Worm (Caenorhabditis elegans) whole organism, L4 larva: ENCODE measurements around the gene F59B10.3.

ENCODE experiments used
- D1046.2 ChIP-seq: fragments of 200-800 bp; sonication (Bioruptor generic); IDR thresholded peaks from 2 replicates; pipeline ENCODE4 v1.3.6; 2022; ENCODE audit warnings: missing genetic modification characterization, missing compliant biosample characterization
- F10B5.3 ChIP-seq: sonication (generic microtip); optimal IDR thresholded peaks from 2 replicates; lab custom pipeline; 2016; ENCODE audit warnings: mild to moderate bottlenecking, missing genetic modification characterization, missing compliant biosample characterization
- R02D3.7 ChIP-seq: fragments of 150-350 bp; sonication (generic microtip); optimal IDR thresholded peaks from 3 replicates; lab custom pipeline; 2014; ENCODE audit warnings: missing biosample characterization, missing genetic modification characterization
- T20F7.1 ChIP-seq: fragments of 200-800 bp; sonication (Bioruptor generic); optimal IDR thresholded peaks from 2 replicates; lab custom pipeline; 2018; ENCODE audit warnings: mild to moderate bottlenecking, missing genetic modification characterization, missing compliant biosample characterization
- Y48G9A.11 ChIP-seq: fragments of 200-800 bp; sonication (Bioruptor generic); IDR thresholded peaks from 2 replicates; pipeline ENCODE4 v1.3.6; 2022; ENCODE audit warnings: missing genetic modification reagents, missing genetic modification characterization, missing compliant biosample characterization
- Y75B8A.6 ChIP-seq: fragments of 200-800 bp; sonication (Bioruptor generic); IDR thresholded peaks from 2 replicates; pipeline ENCODE4 v1.3.6; 2022; ENCODE audit warnings: missing genetic modification reagents, missing genetic modification characterization, missing compliant biosample characterization
- aha-1 ChIP-seq: fragments of 150-350 bp; peaks from one replicate; lab custom pipeline; 2014; ENCODE audit warnings: missing biosample characterization, missing genetic modification characterization
- aly-2 ChIP-seq: sonication (generic microtip); optimal IDR thresholded peaks from 2 replicates; lab custom pipeline; 2018; ENCODE audit warnings: missing biosample characterization, missing genetic modification characterization
- attf-4 ChIP-seq: sonication (generic microtip); optimal IDR thresholded peaks from 3 replicates; lab custom pipeline; 2017; ENCODE audit warnings: missing biosample characterization, missing genetic modification characterization
- ceh-44 ChIP-seq: fragments of 200-800 bp; sonication (Bioruptor generic); IDR thresholded peaks from 2 replicates; pipeline ENCODE4 v1.3.6; 2022; ENCODE audit warnings: missing genetic modification reagents, missing genetic modification characterization, missing compliant biosample characterization
- ceh-82 ChIP-seq: sonication (generic microtip); optimal IDR thresholded peaks from 2 replicates; lab custom pipeline; 2017; ENCODE audit warnings: missing biosample characterization, missing genetic modification characterization
- cey-2 ChIP-seq: sonication (generic microtip); optimal IDR thresholded peaks from 3 replicates; lab custom pipeline; 2017; ENCODE audit warnings: missing genetic modification characterization, mild to moderate bottlenecking, missing compliant biosample characterization, antibody characterized with exemption, borderline replicate concordance; ENCODE audit not compliant: insufficient read depth
- daf-16 ChIP-seq, 3 experiments: sonication (generic microtip); optimal IDR thresholded peaks; 2 replicates each; lab custom pipeline; 2016 to 2017; ENCODE audit warnings: missing genetic modification characterization in 3 of 3, missing genetic modification reagents in 3 of 3, mild to moderate bottlenecking in 2 of 3, missing compliant biosample characterization in 2 of 3, missing biosample characterization in 1 of 3, moderate library complexity in 1 of 3
- daf-19 ChIP-seq: fragments of 200-800 bp; sonication (Bioruptor generic); conservative IDR thresholded peaks from 2 replicates; pipeline ENCODE4 v1.3.6; 2022; ENCODE audit warnings: missing genetic modification characterization, missing compliant biosample characterization
- daf-8 ChIP-seq: fragments of 200-800 bp; sonication (Bioruptor generic); IDR thresholded peaks from 2 replicates; pipeline ENCODE4 v1.3.6; 2022; ENCODE audit warnings: missing genetic modification characterization, missing compliant biosample characterization
- dmd-6 ChIP-seq: fragments of 200-800 bp; sonication (Bioruptor generic); IDR thresholded peaks from 2 replicates; pipeline ENCODE4 v1.3.6; 2022; ENCODE audit warnings: missing genetic modification reagents, missing genetic modification characterization, missing compliant biosample characterization
- dpl-1 ChIP-seq: fragments of 150-350 bp; optimal IDR thresholded peaks from 2 replicates; lab custom pipeline; 2014; ENCODE audit warnings: missing biosample characterization, missing genetic modification reagents, missing genetic modification characterization
- duxl-1 ChIP-seq: sonication (generic microtip); optimal IDR thresholded peaks from 2 replicates; lab custom pipeline; 2016; ENCODE audit warnings: mild to moderate bottlenecking, missing genetic modification characterization, moderate library complexity, missing compliant biosample characterization; ENCODE audit not compliant: poor library complexity
- egl-27 ChIP-seq: sonication (generic microtip); optimal IDR thresholded peaks from 3 replicates; lab custom pipeline; 2017; ENCODE audit warnings: missing biosample characterization, missing genetic modification reagents, missing genetic modification characterization
- hif-1 ChIP-seq, 2 experiments: sonication (generic microtip); optimal IDR thresholded peaks; 2 replicates each; lab custom pipeline; 2016 to 2017; ENCODE audit warnings: missing compliant biosample characterization in 2 of 2, missing genetic modification characterization in 2 of 2, missing genetic modification reagents in 2 of 2, missing genotype in 2 of 2, mild to moderate bottlenecking in 1 of 2
- hlh-11 ChIP-seq: fragments of 200-800 bp; sonication (Bioruptor generic); optimal IDR thresholded peaks from 2 replicates; lab custom pipeline; 2018; ENCODE audit warnings: mild to moderate bottlenecking, missing genetic modification characterization, missing compliant biosample characterization
- jun-1 ChIP-seq: fragments of 150-350 bp; optimal IDR thresholded peaks from 2 replicates; lab custom pipeline; 2014; ENCODE audit warnings: missing biosample characterization, missing genetic modification reagents, missing genetic modification characterization
- lim-7 ChIP-seq: fragments of 200-800 bp; sonication (Bioruptor generic); IDR thresholded peaks from 2 replicates; pipeline ENCODE4 v1.3.6; 2022; ENCODE audit warnings: missing genetic modification characterization, missing compliant biosample characterization
- lin-15B ChIP-seq: fragments of 150-350 bp; sonication (generic microtip); optimal IDR thresholded peaks from 3 replicates; lab custom pipeline; 2014; ENCODE audit warnings: missing biosample characterization, missing genetic modification characterization
- lsy-2 ChIP-seq, 2 experiments: fragments of 150-350 bp in 1 of 2; sonication (generic microtip) in 1 of 2; optimal IDR thresholded peaks; 2 replicates each; lab custom pipeline; 2014 to 2017; ENCODE audit warnings: missing biosample characterization in 2 of 2, missing genetic modification characterization in 2 of 2
- mdl-1 ChIP-seq, 2 experiments: fragments of 150-350 bp in 1 of 2; sonication (generic microtip) in 1 of 2; optimal IDR thresholded peaks; 2 replicates each; lab custom pipeline; 2014 to 2017; ENCODE audit warnings: missing biosample characterization in 2 of 2, missing genetic modification characterization in 2 of 2
- mep-1 ChIP-seq: fragments of 150-350 bp; sonication (generic microtip); optimal IDR thresholded peaks from 3 replicates; lab custom pipeline; 2014; ENCODE audit warnings: missing biosample characterization, missing genetic modification characterization
- mxl-2 ChIP-seq: fragments of 200-800 bp; sonication (Bioruptor generic); conservative IDR thresholded peaks from 2 replicates; pipeline ENCODE4 v1.3.6; 2022; ENCODE audit warnings: missing genetic modification reagents, missing genetic modification characterization, missing compliant biosample characterization
- nhr-102 ChIP-seq: sonication (generic microtip); optimal IDR thresholded peaks from 2 replicates; lab custom pipeline; 2016; ENCODE audit warnings: mild to moderate bottlenecking, missing genetic modification characterization, moderate library complexity, missing compliant biosample characterization
- nhr-11 ChIP-seq: fragments of 150-350 bp; optimal IDR thresholded peaks from 2 replicates; lab custom pipeline; 2014; ENCODE audit warnings: missing biosample characterization, missing genetic modification characterization
- nhr-28 ChIP-seq: fragments of 150-350 bp; optimal IDR thresholded peaks from 2 replicates; lab custom pipeline; 2014; ENCODE audit warnings: missing biosample characterization, missing genetic modification characterization
- nhr-6 ChIP-seq: fragments of 150-350 bp; optimal IDR thresholded peaks from 2 replicates; lab custom pipeline; 2014; ENCODE audit warnings: missing biosample characterization, missing genetic modification characterization
- nhr-77 ChIP-seq: fragments of 150-350 bp; optimal IDR thresholded peaks from 2 replicates; lab custom pipeline; 2014; ENCODE audit warnings: missing biosample characterization, missing genetic modification characterization
- pha-4 ChIP-seq, 2 experiments: fragments of 150-350 bp in 1 of 2; fragments of 200-800 bp in 1 of 2; sonication (Bioruptor generic) in 1 of 2; IDR thresholded peaks in 1 of 2; optimal IDR thresholded peaks in 1 of 2; 2 replicates each; pipeline versions ENCODE4 v1.3.6 to Lab custom; 2014 to 2022; ENCODE audit warnings: missing genetic modification characterization in 2 of 2, missing genetic modification reagents in 2 of 2, missing biosample characterization in 1 of 2, missing compliant biosample characterization in 1 of 2
- php-3 ChIP-seq: fragments of 200-800 bp; sonication (Bioruptor generic); IDR thresholded peaks from 2 replicates; pipeline ENCODE4 v1.3.6; 2022; ENCODE audit warnings: missing genetic modification reagents, missing genetic modification characterization, missing compliant biosample characterization
- rbr-2 ChIP-seq: sonication (generic microtip); optimal IDR thresholded peaks from 2 replicates; lab custom pipeline; 2016; ENCODE audit warnings: missing genotype, missing genetic modification characterization, missing compliant biosample characterization
- saeg-2 ChIP-seq: fragments of 200-800 bp; sonication (Bioruptor generic); IDR thresholded peaks from 2 replicates; pipeline ENCODE4 v1.3.6; 2022; ENCODE audit warnings: missing genetic modification reagents, missing genetic modification characterization, missing compliant biosample characterization
- sdz-12 ChIP-seq: fragments of 200-800 bp; sonication (Bioruptor generic); optimal IDR thresholded peaks from 2 replicates; lab custom pipeline; 2018; ENCODE audit warnings: mild to moderate bottlenecking, missing genetic modification characterization, missing compliant biosample characterization
- set-16 ChIP-seq: fragments of 200-800 bp; sonication (Bioruptor generic); IDR thresholded peaks from 2 replicates; pipeline ENCODE4 v1.3.6; 2022; ENCODE audit warnings: missing genetic modification reagents, missing genetic modification characterization, missing compliant biosample characterization
- snpc-1.2 ChIP-seq: fragments of 200-800 bp; sonication (Bioruptor generic); IDR thresholded peaks from 2 replicates; pipeline ENCODE4 v1.3.6; 2022; ENCODE audit warnings: missing genetic modification reagents, missing genetic modification characterization, missing compliant biosample characterization
- spr-1 ChIP-seq: sonication (generic microtip); optimal IDR thresholded peaks from 2 replicates; lab custom pipeline; 2016; ENCODE audit warnings: mild to moderate bottlenecking, missing genetic modification characterization, missing compliant biosample characterization
- tag-97 ChIP-seq: fragments of 200-800 bp; sonication (Bioruptor generic); IDR thresholded peaks from 2 replicates; pipeline ENCODE4 v1.3.6; 2022; ENCODE audit warnings: missing genetic modification characterization, missing compliant biosample characterization
- unc-62 ChIP-seq, 3 experiments: fragments of 150-350 bp in 1 of 3; sonication (generic microtip); optimal IDR thresholded peaks in 2 of 3; peaks in 1 of 3; 1 replicate in 1 of 3; 2 replicates in 2 of 3; lab custom pipeline; 2014 to 2017; ENCODE audit warnings: missing biosample characterization in 3 of 3, missing genetic modification characterization in 3 of 3, missing genetic modification reagents in 3 of 3, missing genotype in 1 of 3
- zag-1 ChIP-seq: fragments of 150-350 bp; optimal IDR thresholded peaks from 2 replicates; lab custom pipeline; 2014; ENCODE audit warnings: missing biosample characterization, missing genetic modification characterization
- zip-11 ChIP-seq: fragments of 200-800 bp; sonication (Bioruptor generic); IDR thresholded peaks from 2 replicates; pipeline ENCODE4 v1.3.6; 2022; ENCODE audit warnings: missing genetic modification characterization, missing compliant biosample characterization
- zip-2 ChIP-seq: fragments of 150-350 bp; optimal IDR thresholded peaks from 2 replicates; lab custom pipeline; 2014; ENCODE audit warnings: missing biosample characterization, missing genetic modification characterization
- ztf-11 ChIP-seq: fragments of 150-350 bp; optimal IDR thresholded peaks from 2 replicates; lab custom pipeline; 2014; ENCODE audit warnings: missing biosample characterization, missing genetic modification characterization

Gene F59B10.3

DNA sequence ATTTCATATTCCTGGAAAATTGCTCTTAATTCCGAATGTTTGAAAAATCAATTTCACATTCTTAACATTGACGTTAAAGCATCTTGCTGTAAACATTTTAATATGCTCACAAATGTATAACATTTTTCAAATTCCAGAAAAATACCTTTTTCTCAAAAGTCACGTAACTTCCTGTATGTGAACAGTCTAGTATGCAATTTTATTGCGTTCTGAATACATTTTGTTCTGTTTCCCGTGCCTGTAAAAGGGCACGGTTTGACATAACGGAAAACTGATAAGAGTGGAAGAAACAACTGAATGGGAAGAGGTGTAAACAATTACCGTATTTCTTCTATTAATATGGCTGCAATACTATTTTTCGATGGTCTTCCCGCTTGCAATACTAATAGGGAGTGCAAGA lies 27.4 kb upstream of the F59B10.3 start (continued):
- TF ChIP-seq Y48G9A.11 (GFP tag; lab: Robert Waterston, UW) (no peak), ztf-11 (tag; lab: Kevin White, UChicago) (no peak), dmd-6 (GFP tag; lab: Robert Waterston, UW) (peak; percentile 50; the same call in 1 of the 2 replicates), attf-4 (tag; lab: Kevin White, UChicago) (no peak), daf-16 (GFP tag; optimal IDR thresholded peaks at IDR 0.05; lab: Kevin White, UChicago) (no peak), daf-16 (tag; optimal IDR thresholded peaks at IDR 0.05; lab: Kevin White, UChicago) (peak; percentile 81), ceh-82 (no peak), spr-1 (tag; lab: Kevin White, UChicago) (no peak), daf-19 (GFP tag; lab: Robert Waterston, UW) (no peak), lin-15B (tag; lab: Kevin White, UChicago) (no peak), egl-27 (tag; lab: Kevin White, UChicago) (no peak), hlh-11 (tag; lab: Kevin White, UChicago) (peak; percentile 2), sdz-12 (GFP tag; lab: Kevin White, UChicago) (no peak), rbr-2 (tag; lab: Kevin White, UChicago) (no peak), Y75B8A.6 (no peak), lsy-2 (tag; optimal IDR thresholded peaks at IDR 0.05; lab: Kevin White, UChicago) (no peak), zip-2 (tag; lab: Kevin White, UChicago) (no peak), hif-1 (tag; optimal IDR thresholded peaks at IDR 0.05; lab: Kevin White, UChicago) (peak in 1 of 2 experiments; percentile 84), lim-7 (GFP tag; lab: Robert Waterston, UW) (no peak), mdl-1 (tag; optimal IDR thresholded peaks at IDR 0.05; lab: Kevin White, UChicago) (no peak), nhr-102 (tag; lab: Kevin White, UChicago) (no peak), nhr-77 (no peak), saeg-2 (no peak), snpc-1.2 (GFP tag; lab: Robert Waterston, UW) (no peak), zip-11 (GFP tag; lab: Robert Waterston, UW) (no peak)

DNA sequence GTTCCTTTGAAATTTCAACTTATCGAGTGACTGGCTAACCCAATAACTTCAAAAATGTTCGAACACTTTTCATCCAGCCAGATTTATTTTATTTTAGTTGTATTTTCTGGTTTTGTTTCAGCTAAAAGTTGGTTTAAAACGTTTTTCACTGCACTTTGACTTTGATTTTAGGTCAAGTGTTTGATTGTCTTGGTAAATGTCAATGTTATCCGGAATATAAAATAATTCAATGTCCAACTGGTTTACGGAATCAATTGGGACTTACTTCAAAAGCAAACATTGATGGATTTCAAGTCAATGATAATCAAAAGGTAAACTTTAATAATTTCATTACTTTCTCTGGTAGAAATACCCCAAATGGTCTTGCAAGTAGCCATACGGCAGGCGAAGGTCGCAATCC lies 26.5 kb upstream of the F59B10.3 start:
- TF ChIP-seq unc-62 (GFP tag; optimal IDR thresholded peaks at IDR 0.05 in 1 of 2; lab: Kevin White, UChicago), result peak in 1 of 2 experiments; percentile 91
- no peak for TF ChIP-seq unc-62 (tag; optimal IDR thresholded peaks at IDR 0.05; lab: Kevin White, UChicago)
- no peak for TF ChIP-seq zag-1

ce11 chrII:10485640-10486039 lies 24.7 kb upstream of the F59B10.3 start:
- TF ChIP-seq dpl-1 (no peak), D1046.2 (GFP tag; lab: Robert Waterston, UW) (no peak), mep-1 (tag; lab: Kevin White, UChicago) (no peak), ceh-44 (GFP tag; lab: Robert Waterston, UW) (no peak), nhr-6 (no peak), duxl-1 (no peak), aha-1 (peak; percentile 65), nhr-11 (no peak), lin-15B (tag; lab: Kevin White, UChicago) (no peak), aly-2 (tag; lab: Kevin White, UChicago) (no peak), R02D3.7 (tag; lab: Kevin White, UChicago) (no peak), php-3 (GFP tag; lab: Robert Waterston, UW) (peak; percentile 71), unc-62 (GFP tag; optimal IDR thresholded peaks at IDR 0.05 in 1 of 2; lab: Kevin White, UChicago) (peak in 1 of 2 experiments; percentile 66), unc-62 (tag; optimal IDR thresholded peaks at IDR 0.05; lab: Kevin White, UChicago) (no peak), mxl-2 (GFP tag; lab: Robert Waterston, UW) (no peak), cey-2 (tag; lab: Kevin White, UChicago) (no peak), jun-1 (tag; lab: Kevin White, UChicago) (no peak), zag-1 (no peak), nhr-28 (peak; percentile 76), set-16 (GFP tag; lab: Robert Waterston, UW) (no peak), pha-4 (GFP tag; IDR thresholded peaks at IDR 0.05; lab: Robert Waterston, UW) (no peak), pha-4 (tag; optimal IDR thresholded peaks at IDR 0.05; lab: Kevin White, UChicago) (no peak), F10B5.3 (tag; lab: Kevin White, UChicago) (no peak), dmd-6 (GFP tag; lab: Robert Waterston, UW) (peak; percentile 61), tag-97 (GFP tag; lab: Robert Waterston, UW) (no peak), Y48G9A.11 (GFP tag; lab: Robert Waterston, UW) (no peak), daf-8 (GFP tag; lab: Robert Waterston, UW) (no peak), T20F7.1 (GFP tag; lab: Kevin White, UChicago) (no peak), saeg-2 (no peak)
